Fruit fly (Drosophila melanogaster) whole organism, embryonic: Measurements from ENCODE around the gene CG7333.

ENCODE experiments used
- Atf6 ChIP-seq: fragments of 200-800 bp; sonication (Bioruptor generic); IDR thresholded peaks from 2 replicates; pipeline ENCODE4 v1.3.6; 2022; ENCODE audit warnings: missing biosample characterization, missing genetic modification characterization
- CG11456 ChIP-seq: fragments of 200-800 bp; sonication (Bioruptor generic); IDR thresholded peaks from 3 replicates; pipeline ENCODE4 v1.3.6; 2022; ENCODE audit warnings: missing biosample characterization, missing genetic modification characterization
- CG11560 ChIP-seq: fragments of 200-800 bp; sonication (Bioruptor generic); IDR thresholded peaks from 3 replicates; pipeline ENCODE4 v1.3.6; 2022; ENCODE audit warnings: missing biosample characterization, missing genetic modification characterization
- CG1233 ChIP-seq: fragments of 200-800 bp; sonication (Bioruptor generic); optimal IDR thresholded peaks from 4 replicates; lab custom pipeline; 2018; ENCODE audit warnings: missing biosample characterization, mild to moderate bottlenecking, missing genetic modification characterization
- CG13296 ChIP-seq: fragments of 200-800 bp; sonication (Bioruptor generic); optimal IDR thresholded peaks from 3 replicates; lab custom pipeline; 2018; ENCODE audit warnings: missing biosample characterization, mild to moderate bottlenecking, missing genetic modification characterization
- CG13894 ChIP-seq: fragments of 200-800 bp; sonication (Bioruptor generic); optimal IDR thresholded peaks from 3 replicates; lab custom pipeline; 2018; ENCODE audit warnings: missing biosample characterization, mild to moderate bottlenecking, missing genetic modification characterization, moderate library complexity
- CG17186 ChIP-seq: fragments of 200-800 bp; sonication (Bioruptor generic); optimal IDR thresholded peaks from 3 replicates; lab custom pipeline; 2017; ENCODE audit warnings: missing biosample characterization, missing genetic modification reagents, missing genetic modification characterization
- CG17359 ChIP-seq: fragments of 200-800 bp; sonication (Bioruptor generic); optimal IDR thresholded peaks from 3 replicates; lab custom pipeline; 2018; ENCODE audit warnings: missing biosample characterization, mild to moderate bottlenecking, missing genetic modification characterization, moderate library complexity
- CG1792 ChIP-seq: fragments of 200-800 bp; sonication (Bioruptor generic); optimal IDR thresholded peaks from 2 replicates; lab custom pipeline; 2016; ENCODE audit warnings: missing biosample characterization, missing genetic modification characterization
- CG2116 ChIP-seq: fragments of 200-800 bp; sonication (Bioruptor generic); optimal IDR thresholded peaks from 3 replicates; lab custom pipeline; 2018; ENCODE audit warnings: missing biosample characterization, mild to moderate bottlenecking, missing genetic modification characterization
- CG31224 ChIP-seq: fragments of 200-800 bp; sonication (Bioruptor generic); IDR thresholded peaks from 2 replicates; pipeline ENCODE4 v1.3.6; 2022; ENCODE audit warnings: missing biosample characterization, missing genetic modification characterization
- CG31388 ChIP-seq: fragments of 200-800 bp; sonication (Bioruptor generic); optimal IDR thresholded peaks from 2 replicates; lab custom pipeline; 2016; ENCODE audit warnings: missing biosample characterization, missing genetic modification characterization
- CG3847 ChIP-seq: fragments of 200-800 bp; sonication (Bioruptor generic); IDR thresholded peaks from 2 replicates; pipeline ENCODE4 v1.3.6; 2022; ENCODE audit warnings: missing biosample characterization, missing genetic modification characterization
- CG6254 ChIP-seq: fragments of 200-800 bp; sonication (Bioruptor generic); optimal IDR thresholded peaks from 3 replicates; lab custom pipeline; 2017; ENCODE audit warnings: mild to moderate bottlenecking, missing biosample characterization, missing genetic modification reagents, missing genetic modification characterization
- CG6654 ChIP-seq: fragments of 200-800 bp; sonication (Bioruptor generic); optimal IDR thresholded peaks from 2 replicates; lab custom pipeline; 2017; ENCODE audit warnings: missing biosample characterization, mild to moderate bottlenecking, missing genetic modification characterization
- CG6791 ChIP-seq: fragments of 200-800 bp; sonication (Bioruptor generic); IDR thresholded peaks from 3 replicates; pipeline ENCODE4 v1.3.6; 2022; ENCODE audit warnings: missing biosample characterization, missing genetic modification characterization; ENCODE audit not compliant: partially characterized antibody
- CG6854 ChIP-seq: fragments of 200-800 bp; sonication (Bioruptor generic); optimal IDR thresholded peaks from 3 replicates; lab custom pipeline; 2017; ENCODE audit warnings: missing biosample characterization, mild to moderate bottlenecking, missing genetic modification characterization
- CG7839 ChIP-seq: fragments of 200-800 bp; sonication (Bioruptor generic); optimal IDR thresholded peaks from 3 replicates; lab custom pipeline; 2018; ENCODE audit warnings: missing biosample characterization, mild to moderate bottlenecking, missing genetic modification characterization, moderate library complexity
- CG9609 ChIP-seq: fragments of 200-800 bp; sonication (Bioruptor generic); optimal IDR thresholded peaks from 3 replicates; lab custom pipeline; 2016; ENCODE audit warnings: missing biosample characterization, missing genetic modification characterization
- Dfd ChIP-seq, 2 experiments: fragments of >200 bp; optimal IDR thresholded peaks; 2 replicates each; lab custom pipeline; 2017; ENCODE audit warnings: missing biosample characterization in 2 of 2, missing genetic modification characterization in 2 of 2
- Doc2 ChIP-seq: fragments of 200-800 bp; sonication (Bioruptor generic); IDR thresholded peaks from 2 replicates; pipeline ENCODE4 v1.3.6; 2022; ENCODE audit warnings: missing biosample characterization, missing genetic modification characterization
- Doc3 ChIP-seq: fragments of 200-800 bp; sonication (Bioruptor generic); IDR thresholded peaks from 3 replicates; pipeline ENCODE4 v1.3.6; 2022; ENCODE audit warnings: missing biosample characterization, missing genetic modification characterization; ENCODE audit not compliant: partially characterized antibody
- Hand ChIP-seq: fragments of 200-800 bp; sonication (Bioruptor generic); optimal IDR thresholded peaks from 2 replicates; lab custom pipeline; 2017; ENCODE audit warnings: mild to moderate bottlenecking, missing biosample characterization, missing genetic modification reagents, missing genetic modification characterization
- Mad ChIP-seq: fragments of 200-800 bp; sonication (Bioruptor generic); optimal IDR thresholded peaks from 2 replicates; lab custom pipeline; 2016; ENCODE audit warnings: missing biosample characterization, missing genetic modification characterization
- Med ChIP-seq: fragments of 200-800 bp; sonication (Bioruptor generic); peaks from one replicate; lab custom pipeline; 2016; ENCODE audit warnings: missing biosample characterization, missing genetic modification characterization, mild to moderate bottlenecking, inconsistent platforms, moderate library complexity
- Nf-YB ChIP-seq: fragments of 200-800 bp; sonication (Bioruptor generic); optimal IDR thresholded peaks from 3 replicates; lab custom pipeline; 2019; ENCODE audit warnings: missing biosample characterization, mild to moderate bottlenecking, missing genetic modification characterization, moderate library complexity
- Opbp ChIP-seq: fragments of 200-800 bp; sonication (Bioruptor generic); IDR thresholded peaks from 3 replicates; pipeline ENCODE4 v1.3.6; 2022; ENCODE audit warnings: missing biosample characterization, missing genetic modification characterization; ENCODE audit not compliant: partially characterized antibody
- Optix ChIP-seq: fragments of 200-800 bp; sonication (Bioruptor generic); IDR thresholded peaks from 3 replicates; pipeline ENCODE4 v1.3.6; 2022; ENCODE audit warnings: missing biosample characterization, missing genetic modification characterization
- Stat92E ChIP-seq, 3 experiments: fragments of >200 bp in 2 of 3; fragments of 200-800 bp in 1 of 3; sonication (Bioruptor generic) in 1 of 3; optimal IDR thresholded peaks; 2 replicates each; lab custom pipeline; 2017 to 2019; ENCODE audit warnings: missing biosample characterization in 3 of 3, missing genetic modification characterization in 3 of 3, mild to moderate bottlenecking in 1 of 3, moderate library complexity in 1 of 3
- Taf1 ChIP-seq: fragments of 200-800 bp; sonication (Bioruptor generic); IDR thresholded peaks from 2 replicates; pipeline ENCODE4 v1.3.6; 2022; ENCODE audit warnings: missing biosample characterization, missing genetic modification characterization
- Tbp ChIP-seq: fragments of >200 bp; optimal IDR thresholded peaks from 2 replicates; lab custom pipeline; 2018; ENCODE audit warnings: missing biosample characterization, missing genetic modification characterization
- Vsx1 ChIP-seq: fragments of 200-800 bp; sonication (Bioruptor generic); optimal IDR thresholded peaks from 2 replicates; lab custom pipeline; 2017; ENCODE audit warnings: missing biosample characterization, mild to moderate bottlenecking, missing genetic modification characterization, missing genetic modification reagents
- bigmax ChIP-seq: fragments of 200-800 bp; sonication (Bioruptor generic); optimal IDR thresholded peaks from 2 replicates; lab custom pipeline; 2018; ENCODE audit warnings: missing biosample characterization, mild to moderate bottlenecking, missing genetic modification characterization
- bsh ChIP-seq, 2 experiments: fragments of 200-800 bp; sonication (Bioruptor generic); optimal IDR thresholded peaks; 2 replicates each; lab custom pipeline; 2017 to 2018; ENCODE audit warnings: mild to moderate bottlenecking in 2 of 2, missing biosample characterization in 2 of 2, missing genetic modification characterization in 2 of 2, moderate library complexity in 1 of 2
- cad ChIP-seq: fragments of >200 bp; optimal IDR thresholded peaks from 2 replicates; lab custom pipeline; 2017; ENCODE audit warnings: missing biosample characterization, missing genetic modification characterization
- corto ChIP-seq: fragments of 200-800 bp; sonication (Bioruptor generic); optimal IDR thresholded peaks from 2 replicates; lab custom pipeline; 2016; ENCODE audit warnings: missing biosample characterization, mild to moderate bottlenecking, missing genetic modification characterization, moderate library complexity
- dmrt99B ChIP-seq: fragments of 200-800 bp; sonication (Bioruptor generic); optimal IDR thresholded peaks from 2 replicates; lab custom pipeline; 2018; ENCODE audit warnings: missing biosample characterization, mild to moderate bottlenecking, missing genetic modification characterization, moderate library complexity
- fd3F ChIP-seq: fragments of 200-800 bp; sonication (Bioruptor generic); optimal IDR thresholded peaks from 2 replicates; lab custom pipeline; 2018; ENCODE audit warnings: missing biosample characterization, mild to moderate bottlenecking, missing genetic modification characterization, moderate library complexity
- hb ChIP-seq: fragments of 200-800 bp; sonication (Bioruptor generic); IDR thresholded peaks from 3 replicates; pipeline ENCODE4 v1.3.6; 2022; ENCODE audit warnings: missing biosample characterization, missing genetic modification characterization; ENCODE audit not compliant: partially characterized antibody
- jumu ChIP-seq: fragments of 200-800 bp; sonication (Bioruptor generic); optimal IDR thresholded peaks from 3 replicates; lab custom pipeline; 2016; ENCODE audit warnings: missing biosample characterization, missing genetic modification characterization
- lov ChIP-seq, 2 experiments: fragments of 200-800 bp in 1 of 2; fragments of >200 bp in 1 of 2; sonication (Bioruptor generic) in 1 of 2; IDR thresholded peaks in 1 of 2; optimal IDR thresholded peaks in 1 of 2; 2 replicates in 1 of 2; 3 replicates in 1 of 2; pipeline versions ENCODE4 v1.3.6 to Lab custom; 2017 to 2022; ENCODE audit warnings: missing biosample characterization in 1 of 2, missing genetic modification characterization in 1 of 2
- nau ChIP-seq: fragments of 200-800 bp; sonication (Bioruptor generic); optimal IDR thresholded peaks from 3 replicates; lab custom pipeline; 2017; ENCODE audit warnings: missing biosample characterization, mild to moderate bottlenecking, missing genetic modification characterization, missing genetic modification reagents
- nerfin-1 ChIP-seq: fragments of 200-800 bp; sonication (Bioruptor generic); optimal IDR thresholded peaks from 3 replicates; lab custom pipeline; 2019; ENCODE audit warnings: missing biosample characterization, mild to moderate bottlenecking, missing genetic modification characterization, moderate library complexity
- slbo ChIP-seq: fragments of 200-800 bp; sonication (Bioruptor generic); IDR thresholded peaks from 2 replicates; pipeline ENCODE4 v1.3.6; 2022; ENCODE audit warnings: missing biosample characterization, missing genetic modification characterization
- sug ChIP-seq: fragments of 200-800 bp; optimal IDR thresholded peaks from 2 replicates; lab custom pipeline; 2019; ENCODE audit warnings: missing biosample characterization, mild to moderate bottlenecking, missing genetic modification characterization, moderate library complexity
- tll ChIP-seq, 2 experiments: fragments of 200-800 bp in 1 of 2; fragments of >200 bp in 1 of 2; sonication (Bioruptor generic) in 1 of 2; optimal IDR thresholded peaks; 2 replicates each; lab custom pipeline; 2017 to 2019; ENCODE audit warnings: missing biosample characterization in 2 of 2, missing genetic modification characterization in 2 of 2, mild to moderate bottlenecking in 1 of 2, moderate library complexity in 1 of 2
- toy ChIP-seq: fragments of 200-800 bp; sonication (Bioruptor generic); IDR thresholded peaks from 2 replicates; pipeline ENCODE4 v1.3.6; 2022; ENCODE audit warnings: missing biosample characterization, missing genetic modification characterization
- unpg ChIP-seq: fragments of 200-800 bp; sonication (Bioruptor generic); optimal IDR thresholded peaks from 3 replicates; lab custom pipeline; 2018; ENCODE audit warnings: missing biosample characterization, mild to moderate bottlenecking, missing genetic modification characterization, moderate library complexity
- vvl ChIP-seq: fragments of 200-800 bp; sonication (Bioruptor generic); IDR thresholded peaks from 2 replicates; pipeline ENCODE4 v1.3.6; 2022; ENCODE audit warnings: missing biosample characterization, missing genetic modification characterization

The CG7333 gene

DNA sequence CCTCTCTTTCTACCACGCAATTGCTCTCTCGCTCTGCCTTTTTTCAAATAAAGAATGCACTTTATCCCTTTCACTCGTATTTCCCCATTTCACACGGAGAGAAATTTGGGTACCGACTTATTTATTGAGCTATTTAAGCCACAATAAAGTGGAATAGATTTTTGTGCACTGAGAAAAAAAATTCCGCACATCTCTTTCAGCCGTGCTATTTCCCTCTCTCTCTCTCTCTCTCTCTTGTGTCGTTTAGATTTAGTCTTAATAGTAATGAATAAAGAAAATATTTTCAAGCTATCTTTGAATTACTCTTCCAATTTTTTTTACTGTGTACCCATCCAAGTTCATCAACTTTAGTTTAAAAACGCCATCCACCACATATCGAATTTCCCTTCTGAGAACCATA lies 23.2 kb downstream of the CG7333 start (continued):
- TF ChIP-seq nau (GFP tag; lab: Kevin White, UChicago) (peak; percentile 56), jumu (GFP tag; lab: Kevin White, UChicago) (peak; percentile 18), sug (tag; lab: Kevin White, UChicago) (no peak), CG17186 (GFP tag; lab: Kevin White, UChicago) (no peak), Optix (GFP tag; lab: Robert Waterston, UW) (peak; percentile 70; the same call in 2 of the 3 replicates), CG6854 (no peak), CG31224 (GFP tag; lab: Robert Waterston, UW) (0 out of 2 replicates have a peak, but pooled peaks have one; percentile 36), CG13894 (tag; lab: Kevin White, UChicago) (no peak), Dfd (GFP tag; optimal IDR thresholded peaks at IDR 0.05; lab: Kevin White, UChicago) (no peak), Med (GFP tag; lab: Kevin White, UChicago) (peak; percentile 96), toy (GFP tag; lab: Robert Waterston, UW) (no peak), Vsx1 (GFP tag; lab: Kevin White, UChicago) (peak; percentile 44), dmrt99B (peak; percentile 69), Tbp (GFP tag; lab: Kevin White, UChicago) (no peak), corto (no peak), CG2116 (GFP tag; lab: Kevin White, UChicago) (peak; percentile 1), Stat92E (GFP tag; optimal IDR thresholded peaks at IDR 0.05; lab: Kevin White, UChicago) (no peak), Mad (GFP tag; lab: Kevin White, UChicago) (peak; percentile 3), hb (no peak), bigmax (GFP tag; lab: Kevin White, UChicago) (no peak), fd3F (GFP tag; lab: Kevin White, UChicago) (no peak), CG11456 (GFP tag; lab: Robert Waterston, UW) (0 out of 3 replicates have a peak, but pooled peaks have one; percentile 62), Doc2 (no peak), Taf1 (GFP tag; lab: Robert Waterston, UW) (peak; percentile 30; the same call in 1 of the 2 replicates), CG6791 (GFP tag; lab: Robert Waterston, UW) (no peak), CG7839 (tag; lab: Kevin White, UChicago) (peak; percentile 73), CG9609 (GFP tag; lab: Kevin White, UChicago) (peak; percentile 25), Hand (GFP tag; lab: Kevin White, UChicago) (no peak), CG31388 (GFP tag; lab: Kevin White, UChicago) (peak; percentile 28), cad (GFP tag; lab: Kevin White, UChicago) (no peak), nerfin-1 (tag; lab: Kevin White, UChicago) (peak; percentile 6), bsh (GFP tag; optimal IDR thresholded peaks at IDR 0.05; lab: Kevin White, UChicago) (peak in 1 of 2 experiments; percentile 68), unpg (GFP tag; lab: Kevin White, UChicago) (peak; percentile 68), Opbp (GFP tag; lab: Robert Waterston, UW) (no peak), CG6254 (GFP tag; lab: Kevin White, UChicago) (peak; percentile 27), CG1792 (peak; percentile 27), CG3847 (peak; percentile 46; the same call in 1 of the 2 replicates), CG1233 (peak; percentile 43), CG13296 (GFP tag; lab: Kevin White, UChicago) (no peak), CG11560 (no peak), Nf-YB (GFP tag; lab: Kevin White, UChicago) (no peak), Doc3 (GFP tag; lab: Robert Waterston, UW) (no peak), slbo (GFP tag; lab: Robert Waterston, UW) (peak; percentile 69), vvl (GFP tag; lab: Robert Waterston, UW) (peak; percentile 73; the same call in 1 of the 2 replicates), lov (optimal IDR thresholded peaks at IDR 0.05; lab: Kevin White, UChicago) (no peak), lov (GFP tag; IDR thresholded peaks at IDR 0.05; lab: Robert Waterston, UW) (0 out of 3 replicates have a peak, but pooled peaks have one; percentile 33), CG17359 (tag; lab: Kevin White, UChicago) (peak; percentile 60), tll (GFP tag; optimal IDR thresholded peaks at IDR 0.05; lab: Kevin White, UChicago) (peak in 1 of 2 experiments; percentile 8), Atf6 (peak; percentile 43; the same call in 1 of the 2 replicates), CG6654 (GFP tag; lab: Kevin White, UChicago) (no peak)
